Worm (Caenorhabditis elegans): ENCODE data around the gene fbxa-55.

- TF ChIP-seq sea-2 (GFP tag; optimal IDR thresholded peaks at IDR 0.05) (no peak), nfya-1 (tag; optimal IDR thresholded peaks at IDR 0.05; ENCODE audit: insufficient read depth) (no peak), snpc-4 (tag; optimal IDR thresholded peaks at IDR 0.05) (no peak), pqm-1 (tag; optimal IDR thresholded peaks at IDR 0.05) (no peak), unc-39 (tag; optimal IDR thresholded peaks at IDR 0.05) (no peak), lin-15B (tag; optimal IDR thresholded peaks at IDR 0.05) (no peak), ZK546.5 (tag; optimal IDR thresholded peaks at IDR 0.05) (no peak), ztf-11 (tag; optimal IDR thresholded peaks at IDR 0.05) (no peak), nhr-11 (tag; optimal IDR thresholded peaks at IDR 0.05) (no peak), tbx-2 (tag; optimal IDR thresholded peaks at IDR 0.05) (no peak), fkh-10 (GFP tag; optimal IDR thresholded peaks at IDR 0.05) (no peak)
Measured at ce11 chrIII:909540-909939, 26.3 kb downstream of the fbxa-55 start, which contains the start of gene crls-1.

Measured in whole organism, L3 larva.